Worm (Caenorhabditis elegans): Measurements from ENCODE around the gene Y56A3A.31.

Gene Y56A3A.31

ce11 chrIII:11948437-11948836 lies 25.8 kb upstream of the Y56A3A.31 start:
- TF ChIP-seq tbx-7 (tag; optimal IDR thresholded peaks at IDR 0.05) (no peak), ceh-24 (tag; optimal IDR thresholded peaks at IDR 0.05) (no peak), elt-2 (tag; optimal IDR thresholded peaks at IDR 0.05) (no peak), lin-11 (tag; optimal IDR thresholded peaks at IDR 0.05) (no peak), ceh-14 (tag; optimal IDR thresholded peaks at IDR 0.05) (no peak), ahr-1 (tag; optimal IDR thresholded peaks at IDR 0.05) (no peak), fkh-10 (GFP tag; optimal IDR thresholded peaks at IDR 0.05) (no peak)

ce11 chrIII:11949276-11949879 lies 24.9 kb upstream of the Y56A3A.31 start:
- TF ChIP-seq gmeb-2 (tag; optimal IDR thresholded peaks at IDR 0.05), result no peak
- TF ChIP-seq pqm-1 (tag; optimal IDR thresholded peaks at IDR 0.05), result no peak
- no peak for TF ChIP-seq dve-1 (tag; optimal IDR thresholded peaks at IDR 0.05)
- TF ChIP-seq hlh-15 (tag; optimal IDR thresholded peaks at IDR 0.05), result no peak
- TF ChIP-seq ceh-30 (tag; optimal IDR thresholded peaks at IDR 0.05), result no peak
- no peak for TF ChIP-seq unc-42 (tag; optimal IDR thresholded peaks at IDR 0.05)
- no peak for TF ChIP-seq C08G9.2 (tag; optimal IDR thresholded peaks at IDR 0.05)
- TF ChIP-seq nfya-1 (tag; optimal IDR thresholded peaks at IDR 0.05), result no peak
- TF ChIP-seq zip-5 (tag; optimal IDR thresholded peaks at IDR 0.05), result no peak
- TF ChIP-seq lim-6 (tag; optimal IDR thresholded peaks at IDR 0.05), result no peak
- TF ChIP-seq unc-55 (GFP tag; optimal IDR thresholded peaks at IDR 0.05), result no peak
- TF ChIP-seq pha-4 (tag; optimal IDR thresholded peaks at IDR 0.05), result no peak
- no peak for TF ChIP-seq unc-86 (tag; optimal IDR thresholded peaks at IDR 0.05)
- TF ChIP-seq ztf-16 (tag; optimal IDR thresholded peaks at IDR 0.05), result no peak
- no peak for TF ChIP-seq dmd-4 (tag; optimal IDR thresholded peaks at IDR 0.05; ENCODE audit: borderline replicate concordance)
- TF ChIP-seq hlh-13 (GFP tag; optimal IDR thresholded peaks at IDR 0.05), result no peak
- TF ChIP-seq ceh-6 (GFP tag; optimal IDR thresholded peaks at IDR 0.05), result no peak
- no peak for TF ChIP-seq F13H6.1 (tag; optimal IDR thresholded peaks at IDR 0.05)

- no peak for TF ChIP-seq tbx-7 (tag; optimal IDR thresholded peaks at IDR 0.05)
- no peak for TF ChIP-seq rnt-1 (tag; optimal IDR thresholded peaks at IDR 0.05)
- no peak for TF ChIP-seq ceh-34 (tag; optimal IDR thresholded peaks at IDR 0.05)
- TF ChIP-seq ceh-30 (tag; optimal IDR thresholded peaks at IDR 0.05), result no peak
- no peak for TF ChIP-seq ceh-6 (GFP tag; optimal IDR thresholded peaks at IDR 0.05)
- TF ChIP-seq Y22D7AL.16 (tag; optimal IDR thresholded peaks at IDR 0.05), result no peak
- no peak for TF ChIP-seq ceh-18 (tag; optimal IDR thresholded peaks at IDR 0.05)
- TF ChIP-seq nhr-11 (tag; optimal IDR thresholded peaks at IDR 0.05), result no peak
- no peak for TF ChIP-seq C08G9.2 (tag; optimal IDR thresholded peaks at IDR 0.05)
- no peak for TF ChIP-seq gmeb-2 (tag; optimal IDR thresholded peaks at IDR 0.05)
- no peak for TF ChIP-seq npax-4 (tag; optimal IDR thresholded peaks at IDR 0.05)
Observed at ce11 chrIII:11951111-11951510, 23.2 kb upstream of the Y56A3A.31 start.

ce11 chrIII:11954150-11954549 lies 20.1 kb upstream of the Y56A3A.31 start:
- TF ChIP-seq nfya-1 (tag; optimal IDR thresholded peaks at IDR 0.05), result peak; percentile 80
- no peak for TF ChIP-seq ahr-1 (tag; optimal IDR thresholded peaks at IDR 0.05)
- TF ChIP-seq fax-1 (tag; optimal IDR thresholded peaks at IDR 0.05), result no peak

- TF ChIP-seq F13H6.1 (tag; optimal IDR thresholded peaks at IDR 0.05), result no peak
- no peak for TF ChIP-seq pha-4 (tag; optimal IDR thresholded peaks at IDR 0.05)
- no peak for TF ChIP-seq eyg-1 (tag; optimal IDR thresholded peaks at IDR 0.05)
- TF ChIP-seq nfya-1 (tag; optimal IDR thresholded peaks at IDR 0.05), result no peak
- TF ChIP-seq ceh-19 (GFP tag; optimal IDR thresholded peaks at IDR 0.05), result no peak
- TF ChIP-seq rnt-1 (tag; optimal IDR thresholded peaks at IDR 0.05), result no peak
- no peak for TF ChIP-seq unc-3 (GFP tag; conservative IDR thresholded peaks at IDR 0.05)
- TF ChIP-seq unc-3 (tag; optimal IDR thresholded peaks at IDR 0.05), result no peak
- no peak for TF ChIP-seq ceh-9 (tag; optimal IDR thresholded peaks at IDR 0.05)
- no peak for TF ChIP-seq hlh-6 (tag; optimal IDR thresholded peaks at IDR 0.05)
- no peak for TF ChIP-seq ceh-30 (tag; optimal IDR thresholded peaks at IDR 0.05)
- TF ChIP-seq C38D4.7 (GFP tag; optimal IDR thresholded peaks at IDR 0.05), result no peak
- TF ChIP-seq pqm-1 (tag; optimal IDR thresholded peaks at IDR 0.05), result no peak
Observed at ce11 chrIII:11960080-11960479, 14.2 kb upstream of the Y56A3A.31 start, which contains the start of gene top-3. Gene top-3, minus strand, starts transcription at chrIII:11960180.

Measured in whole organism, late embryonic.